Fruit fly (Drosophila melanogaster) whole organism, embryonic: ENCODE results near the gene CG31999.

Experiments used
- Bgb ChIP-seq: fragments of 200-800 bp; sonication (Bioruptor generic); IDR thresholded peaks from 2 replicates; pipeline ENCODE4 v1.3.6; 2022; ENCODE audit warnings: missing biosample characterization, missing genetic modification characterization; ENCODE audit not compliant: partially characterized antibody
- CG10274 ChIP-seq: fragments of 200-800 bp; sonication (Bioruptor generic); optimal IDR thresholded peaks from 3 replicates; lab custom pipeline; 2017; ENCODE audit warnings: missing biosample characterization, mild to moderate bottlenecking, missing genetic modification characterization
- CG11247 ChIP-seq: fragments of 200-800 bp; sonication (Bioruptor generic); IDR thresholded peaks from 2 replicates; pipeline ENCODE4 v1.3.6; 2022; ENCODE audit warnings: missing biosample characterization, missing genetic modification characterization
- CG1233 ChIP-seq: fragments of 200-800 bp; sonication (Bioruptor generic); optimal IDR thresholded peaks from 4 replicates; lab custom pipeline; 2018; ENCODE audit warnings: missing biosample characterization, mild to moderate bottlenecking, missing genetic modification characterization
- CG12942 ChIP-seq: fragments of 200-800 bp; sonication (Bioruptor generic); optimal IDR thresholded peaks from 3 replicates; lab custom pipeline; 2016; ENCODE audit warnings: missing biosample characterization, missing genetic modification characterization
- CG1529 ChIP-seq: fragments of 200-800 bp; sonication (Bioruptor generic); optimal IDR thresholded peaks from 3 replicates; lab custom pipeline; 2018; ENCODE audit warnings: missing biosample characterization, missing genetic modification characterization
- CG15514 ChIP-seq: fragments of 200-800 bp; sonication (Bioruptor generic); optimal IDR thresholded peaks from 3 replicates; lab custom pipeline; 2017; ENCODE audit warnings: missing biosample characterization, missing genetic modification characterization, mild to moderate bottlenecking, moderate library complexity, missing genetic modification reagents
- CG17359 ChIP-seq: fragments of 200-800 bp; sonication (Bioruptor generic); optimal IDR thresholded peaks from 3 replicates; lab custom pipeline; 2018; ENCODE audit warnings: missing biosample characterization, mild to moderate bottlenecking, missing genetic modification characterization, moderate library complexity
- CG17612 ChIP-seq: fragments of 200-800 bp; sonication (Bioruptor generic); IDR thresholded peaks from 2 replicates; pipeline ENCODE4 v1.3.6; 2022; ENCODE audit warnings: missing biosample characterization, missing genetic modification characterization
- CG2202 ChIP-seq: fragments of 200-800 bp; sonication (Bioruptor generic); optimal IDR thresholded peaks from 2 replicates; lab custom pipeline; 2018; ENCODE audit warnings: missing biosample characterization, mild to moderate bottlenecking, missing genetic modification characterization
- CG31388 ChIP-seq: fragments of 200-800 bp; sonication (Bioruptor generic); optimal IDR thresholded peaks from 2 replicates; lab custom pipeline; 2016; ENCODE audit warnings: missing biosample characterization, missing genetic modification characterization
- CG32767 ChIP-seq: fragments of 200-800 bp; sonication (Bioruptor generic); IDR thresholded peaks from 2 replicates; pipeline ENCODE4 v1.3.6; 2022; ENCODE audit warnings: missing biosample characterization, missing genetic modification characterization
- CG3281 ChIP-seq: fragments of 200-800 bp; sonication (Bioruptor generic); optimal IDR thresholded peaks from 3 replicates; lab custom pipeline; 2017; ENCODE audit warnings: missing biosample characterization, mild to moderate bottlenecking, missing genetic modification characterization
- CG33213 ChIP-seq: fragments of 200-800 bp; sonication (Bioruptor generic); optimal IDR thresholded peaks from 3 replicates; lab custom pipeline; 2016; ENCODE audit warnings: missing biosample characterization, missing genetic modification characterization
- CG33557 ChIP-seq: fragments of 200-800 bp; sonication (Bioruptor generic); optimal IDR thresholded peaks from 2 replicates; lab custom pipeline; 2019; ENCODE audit warnings: missing biosample characterization, mild to moderate bottlenecking, missing genetic modification characterization, moderate library complexity
- CG3726 ChIP-seq: fragments of 200-800 bp; sonication (Bioruptor generic); IDR thresholded peaks from 3 replicates; pipeline ENCODE4, ENCODE4 v1.3.6; 2022; ENCODE audit warnings: missing biosample characterization, missing genetic modification characterization
- CG42726 ChIP-seq: fragments of 200-800 bp; sonication (Bioruptor generic); IDR thresholded peaks from 2 replicates; pipeline ENCODE4 v1.3.6; 2022; ENCODE audit warnings: missing biosample characterization, missing genetic modification characterization; ENCODE audit not compliant: partially characterized antibody
- CG4707 ChIP-seq: fragments of 200-800 bp; sonication (Bioruptor generic); optimal IDR thresholded peaks from 2 replicates; lab custom pipeline; 2018; ENCODE audit warnings: missing biosample characterization, mild to moderate bottlenecking, missing genetic modification characterization, moderate library complexity
- CG4730 ChIP-seq: fragments of 200-800 bp; sonication (Bioruptor generic); IDR thresholded peaks from 2 replicates; pipeline ENCODE4 v1.3.6; 2022; ENCODE audit warnings: missing biosample characterization, missing genetic modification characterization
- CG4854 ChIP-seq: fragments of 200-800 bp; sonication (Bioruptor generic); optimal IDR thresholded peaks from 2 replicates; lab custom pipeline; 2016; ENCODE audit warnings: missing biosample characterization, missing genetic modification characterization, inconsistent platforms
- Dbx ChIP-seq: fragments of 200-800 bp; sonication (Bioruptor generic); IDR thresholded peaks from 3 replicates; pipeline ENCODE4 v1.3.6; 2022; ENCODE audit warnings: missing biosample characterization, missing genetic modification characterization
- Dll ChIP-seq: fragments of 200-800 bp; sonication (Bioruptor generic); IDR thresholded peaks from 4 replicates; pipeline ENCODE4 v1.3.6; 2022; ENCODE audit warnings: missing biosample characterization, missing genetic modification characterization; ENCODE audit not compliant: partially characterized antibody
- Dref ChIP-seq: fragments of 200-800 bp; sonication (Bioruptor generic); IDR thresholded peaks from 2 replicates; pipeline ENCODE4 v1.3.6; 2022; ENCODE audit warnings: missing biosample characterization, missing genetic modification characterization
- Gug ChIP-seq: fragments of 200-800 bp; sonication (Bioruptor generic); IDR thresholded peaks from 4 replicates; pipeline ENCODE4 v1.3.6; 2022; ENCODE audit warnings: missing biosample characterization, missing genetic modification characterization
- Hmx ChIP-seq: fragments of 200-800 bp; sonication (Bioruptor generic); optimal IDR thresholded peaks from 2 replicates; lab custom pipeline; 2016; ENCODE audit warnings: missing biosample characterization, missing genetic modification characterization
- Max ChIP-seq: fragments of 200-800 bp; sonication (Bioruptor generic); optimal IDR thresholded peaks from 2 replicates; lab custom pipeline; 2016; ENCODE audit warnings: missing biosample characterization, mild to moderate bottlenecking, missing genetic modification characterization
- Nf-YB ChIP-seq: fragments of 200-800 bp; sonication (Bioruptor generic); optimal IDR thresholded peaks from 3 replicates; lab custom pipeline; 2019; ENCODE audit warnings: missing biosample characterization, mild to moderate bottlenecking, missing genetic modification characterization, moderate library complexity
- Ravus ChIP-seq: fragments of 200-800 bp; sonication (Bioruptor generic); IDR thresholded peaks from 2 replicates; pipeline ENCODE4 v1.3.6; 2022; ENCODE audit warnings: missing biosample characterization, missing genetic modification characterization
- Side ChIP-seq: fragments of 200-800 bp; sonication (Bioruptor generic); optimal IDR thresholded peaks from 2 replicates; lab custom pipeline; 2016; ENCODE audit warnings: missing biosample characterization, missing genetic modification characterization
- Xbp1 ChIP-seq: fragments of 200-800 bp; sonication (Bioruptor generic); optimal IDR thresholded peaks from 3 replicates; lab custom pipeline; 2016; ENCODE audit warnings: missing biosample characterization, mild to moderate bottlenecking, missing genetic modification characterization
- Xrp1 ChIP-seq: fragments of 200-800 bp; sonication (Bioruptor generic); IDR thresholded peaks from 2 replicates; pipeline ENCODE4 v1.3.6; 2022; ENCODE audit warnings: missing biosample characterization, missing genetic modification characterization
- ac ChIP-seq: fragments of 200-800 bp; sonication (Bioruptor generic); optimal IDR thresholded peaks from 3 replicates; lab custom pipeline; 2017; ENCODE audit warnings: missing biosample characterization, mild to moderate bottlenecking, missing genetic modification characterization
- cad ChIP-seq: fragments of >200 bp; optimal IDR thresholded peaks from 2 replicates; lab custom pipeline; 2017; ENCODE audit warnings: missing biosample characterization, missing genetic modification characterization
- cg ChIP-seq: fragments of 200-800 bp; sonication (Bioruptor generic); optimal IDR thresholded peaks from 3 replicates; lab custom pipeline; 2019; ENCODE audit warnings: missing biosample characterization, mild to moderate bottlenecking, missing genetic modification characterization, moderate library complexity
- danr ChIP-seq: fragments of 200-800 bp; sonication (Bioruptor generic); IDR thresholded peaks from 2 replicates; pipeline ENCODE4 v1.3.6; 2022; ENCODE audit warnings: missing biosample characterization, missing genetic modification characterization
- dmrt99B ChIP-seq: fragments of 200-800 bp; sonication (Bioruptor generic); optimal IDR thresholded peaks from 2 replicates; lab custom pipeline; 2018; ENCODE audit warnings: missing biosample characterization, mild to moderate bottlenecking, missing genetic modification characterization, moderate library complexity
- emc ChIP-seq: fragments of 200-800 bp; sonication (Bioruptor generic); optimal IDR thresholded peaks from 2 replicates; lab custom pipeline; 2016; ENCODE audit warnings: missing biosample characterization, missing genetic modification characterization
- fd96Cb ChIP-seq: fragments of 200-800 bp; sonication (Bioruptor generic); optimal IDR thresholded peaks from 2 replicates; lab custom pipeline; 2018; ENCODE audit warnings: missing biosample characterization, mild to moderate bottlenecking, missing genetic modification characterization, moderate library complexity
- gce ChIP-seq: fragments of 200-800 bp; sonication (Bioruptor generic); IDR thresholded peaks from 3 replicates; pipeline ENCODE4 v1.3.6; 2022; ENCODE audit warnings: missing biosample characterization, missing genetic modification characterization
- h ChIP-seq: fragments of >200 bp; optimal IDR thresholded peaks from 2 replicates; lab custom pipeline; 2017
- hb ChIP-seq: fragments of 200-800 bp; sonication (Bioruptor generic); IDR thresholded peaks from 3 replicates; pipeline ENCODE4 v1.3.6; 2022; ENCODE audit warnings: missing biosample characterization, missing genetic modification characterization; ENCODE audit not compliant: partially characterized antibody
- inv ChIP-seq: fragments of 200-800 bp; sonication (Bioruptor generic); IDR thresholded peaks from 2 replicates; pipeline ENCODE4 v1.3.6; 2022; ENCODE audit warnings: missing biosample characterization, missing genetic modification characterization; ENCODE audit not compliant: partially characterized antibody
- jing ChIP-seq: fragments of 200-800 bp; sonication (Bioruptor generic); optimal IDR thresholded peaks from 2 replicates; lab custom pipeline; 2018; ENCODE audit warnings: missing biosample characterization, mild to moderate bottlenecking, missing genetic modification characterization
- luna ChIP-seq: fragments of 200-800 bp; sonication (Bioruptor generic); optimal IDR thresholded peaks from 2 replicates; lab custom pipeline; 2016; ENCODE audit warnings: missing biosample characterization, missing genetic modification characterization
- nerfin-2 ChIP-seq: fragments of 200-800 bp; sonication (Bioruptor generic); IDR thresholded peaks from 2 replicates; pipeline ENCODE4 v1.3.6; 2022; ENCODE audit warnings: missing biosample characterization, missing genetic modification characterization; ENCODE audit not compliant: partially characterized antibody
- pan ChIP-seq, 4 experiments: fragments of >200 bp in 3 of 4; fragments of 200-800 bp in 1 of 4; sonication (Bioruptor generic) in 1 of 4; optimal IDR thresholded peaks in 3 of 4; IDR thresholded peaks in 1 of 4; 2 replicates each; pipeline versions ENCODE4 v1.3.6 to Lab custom; 2017 to 2022; ENCODE audit warnings: missing biosample characterization in 2 of 4, missing genetic modification characterization in 2 of 4, mixed read lengths in 1 of 4
- pnt ChIP-seq: fragments of 200-800 bp; sonication (Bioruptor generic); optimal IDR thresholded peaks from 3 replicates; lab custom pipeline; 2016; ENCODE audit warnings: missing biosample characterization, missing genetic modification characterization
- sc ChIP-seq, 3 experiments: fragments of >200 bp in 2 of 3; fragments of 200-800 bp in 1 of 3; sonication (Bioruptor generic) in 1 of 3; optimal IDR thresholded peaks; 2 replicates in 2 of 3; 3 replicates in 1 of 3; lab custom pipeline; 2017; ENCODE audit warnings: mild to moderate bottlenecking in 1 of 3, missing biosample characterization in 1 of 3, missing genetic modification characterization in 1 of 3, missing genetic modification reagents in 1 of 3
- seq ChIP-seq: fragments of 200-800 bp; sonication (Bioruptor generic); IDR thresholded peaks from 2 replicates; pipeline ENCODE4 v1.3.6; 2022; ENCODE audit warnings: missing biosample characterization, missing genetic modification characterization
- vnd ChIP-seq: fragments of 200-800 bp; sonication (Bioruptor generic); IDR thresholded peaks from 3 replicates; pipeline ENCODE4 v1.3.6; 2022; ENCODE audit warnings: missing biosample characterization, missing genetic modification characterization; ENCODE audit not compliant: partially characterized antibody
- wor ChIP-seq: fragments of 200-800 bp; sonication (Bioruptor generic); IDR thresholded peaks from 2 replicates; pipeline ENCODE4 v1.3.6; 2022; ENCODE audit warnings: missing biosample characterization, missing genetic modification characterization

CG31999 gene

dm6 chr4:225824-226223 is 1.7 kb downstream of the CG31999 start (continued):
- no peak for TF ChIP-seq sc (optimal IDR thresholded peaks at IDR 0.05; lab: Kevin White, UChicago)
- TF ChIP-seq sc (GFP tag; optimal IDR thresholded peaks at IDR 0.05; lab: Kevin White, UChicago), result peak; percentile 28
- TF ChIP-seq hb (GFP tag; lab: Robert Waterston, UW), result no peak
- TF ChIP-seq Max (GFP tag; lab: Kevin White, UChicago), result peak; percentile 8
- TF ChIP-seq danr, result no peak
- TF ChIP-seq CG31388 (GFP tag; lab: Kevin White, UChicago), result no peak
- no peak for TF ChIP-seq nerfin-2 (GFP tag; lab: Robert Waterston, UW)
- TF ChIP-seq CG42726, result no peak
- TF ChIP-seq CG4730, result no peak
- TF ChIP-seq Xrp1 (GFP tag; lab: Robert Waterston, UW), result peak; percentile 40; the same call in 1 of the 2 replicates
- no peak for TF ChIP-seq wor (GFP tag; lab: Robert Waterston, UW)
- no peak for TF ChIP-seq CG10274 (GFP tag; lab: Kevin White, UChicago)
- no peak for TF ChIP-seq vnd (GFP tag; lab: Robert Waterston, UW)
- TF ChIP-seq dmrt99B, result no peak
- no peak for TF ChIP-seq CG17612 (GFP tag; lab: Robert Waterston, UW)
- TF ChIP-seq jing (GFP tag; lab: Kevin White, UChicago), result no peak
- no peak for TF ChIP-seq pnt (GFP tag; lab: Kevin White, UChicago)
- peak; percentile 66 for TF ChIP-seq cg (GFP tag; lab: Kevin White, UChicago)
- no peak for TF ChIP-seq gce (GFP tag; lab: Robert Waterston, UW)
- TF ChIP-seq CG32767 (GFP tag; lab: Robert Waterston, UW), result no peak; the same call in 1 of the 2 replicates
- no peak for TF ChIP-seq fd96Cb (tag; lab: Kevin White, UChicago)
- TF ChIP-seq Bgb (GFP tag; lab: Robert Waterston, UW), result no peak
- peak; percentile 77 for TF ChIP-seq ac (GFP tag; lab: Kevin White, UChicago)
- TF ChIP-seq h (lab: Kevin White, UChicago), result no peak
- TF ChIP-seq emc (GFP tag; lab: Kevin White, UChicago), result no peak
- no peak for TF ChIP-seq Nf-YB (GFP tag; lab: Kevin White, UChicago)
- no peak for TF ChIP-seq Dbx
- TF ChIP-seq CG3281 (GFP tag; lab: Kevin White, UChicago), result no peak
- TF ChIP-seq Dll, result no peak
- TF ChIP-seq luna (GFP tag; lab: Kevin White, UChicago), result no peak
- no peak for TF ChIP-seq seq (GFP tag; lab: Robert Waterston, UW)
- TF ChIP-seq CG15514 (GFP tag; lab: Kevin White, UChicago), result no peak
- TF ChIP-seq Ravus (GFP tag; lab: Robert Waterston, UW), result no peak
- no peak for TF ChIP-seq Dref
- TF ChIP-seq CG1233 (GFP tag; lab: Kevin White, UChicago), result peak; percentile 53
- no peak for TF ChIP-seq CG12942
- TF ChIP-seq CG4854, result no peak
- TF ChIP-seq CG17359 (tag; lab: Kevin White, UChicago), result no peak
- TF ChIP-seq CG33213 (GFP tag; lab: Kevin White, UChicago), result peak; percentile 5
- TF ChIP-seq CG3726, result no peak
- no peak for TF ChIP-seq Gug (GFP tag; lab: Robert Waterston, UW)
- no peak for TF ChIP-seq pan (optimal IDR thresholded peaks at IDR 0.05; lab: Kevin White, UChicago)
- TF ChIP-seq pan (GFP tag; optimal IDR thresholded peaks at IDR 0.05 in 1 of 2, IDR thresholded peaks at IDR 0.05 in 1 of 2), result no peak
- TF ChIP-seq CG33557 (GFP tag; lab: Kevin White, UChicago), result peak; percentile 75
- TF ChIP-seq CG1529 (GFP tag; lab: Kevin White, UChicago), result peak; percentile 58
- no peak for TF ChIP-seq CG4707 (GFP tag; lab: Kevin White, UChicago)
- peak; percentile 51 for TF ChIP-seq CG2202 (tag; lab: Kevin White, UChicago)
- no peak for TF ChIP-seq cad (GFP tag; lab: Kevin White, UChicago)
- TF ChIP-seq inv (GFP tag; lab: Robert Waterston, UW), result no peak
- no peak for TF ChIP-seq Xbp1 (GFP tag; lab: Kevin White, UChicago)
- TF ChIP-seq Hmx, result no peak
- no peak for TF ChIP-seq CG11247 (GFP tag; lab: Robert Waterston, UW)
- peak; percentile 20 for TF ChIP-seq Side
